Worm (Caenorhabditis elegans): ENCODE results near the gene rcat-1.

rcat-1 gene

ce11 chrIV:299190-299589 lies 44.0 kb upstream of the rcat-1 start:
- TF ChIP-seq nhr-237 (tag; optimal IDR thresholded peaks at IDR 0.05) (no peak), zip-8 (tag; optimal IDR thresholded peaks at IDR 0.05) (no peak), flh-1 (GFP tag; optimal IDR thresholded peaks at IDR 0.05) (no peak)

- TF ChIP-seq mls-2 (tag; optimal IDR thresholded peaks at IDR 0.05) = no peak
- TF ChIP-seq unc-39 (tag; optimal IDR thresholded peaks at IDR 0.05) = no peak
- TF ChIP-seq cnd-1 (tag; optimal IDR thresholded peaks at IDR 0.05) = no peak
- TF ChIP-seq lin-13 (tag; optimal IDR thresholded peaks at IDR 0.05) = no peak
- no peak for TF ChIP-seq nhr-12 (tag; optimal IDR thresholded peaks at IDR 0.05)
- TF ChIP-seq elt-1 (tag; optimal IDR thresholded peaks at IDR 0.05; ENCODE audit: borderline replicate concordance, insufficient read depth) = no peak
- no peak for TF ChIP-seq ces-1 (GFP tag; optimal IDR thresholded peaks at IDR 0.05)
These were observed 43.0 kb upstream of the rcat-1 start, which contains the start of gene pnp-1 for ce11 chrIV:298204-298603. pnp-1 (minus strand) TSS chrIV:298304.

ce11 chrIV:296849-297248 lies 41.6 kb upstream of the rcat-1 start:
- TF ChIP-seq unc-120 (tag; optimal IDR thresholded peaks at IDR 0.05; ENCODE audit: poor library complexity, severe bottlenecking) = no peak
- no peak for TF ChIP-seq mep-1 (tag; optimal IDR thresholded peaks at IDR 0.05)
- TF ChIP-seq ztf-11 (tag; optimal IDR thresholded peaks at IDR 0.05) = no peak
- no peak for TF ChIP-seq elt-1 (tag; optimal IDR thresholded peaks at IDR 0.05; ENCODE audit: borderline replicate concordance, insufficient read depth)
- no peak for TF ChIP-seq hlh-1 (tag; optimal IDR thresholded peaks at IDR 0.05)
- TF ChIP-seq pha-4 (tag; optimal IDR thresholded peaks at IDR 0.05) = no peak
- TF ChIP-seq ceh-43 (GFP tag; optimal IDR thresholded peaks at IDR 0.05) = no peak
- no peak for TF ChIP-seq lsy-2 (tag; optimal IDR thresholded peaks at IDR 0.05)
- no peak for TF ChIP-seq zip-8 (tag; optimal IDR thresholded peaks at IDR 0.05)
- TF ChIP-seq mab-5 (tag; optimal IDR thresholded peaks at IDR 0.05) = no peak
- no peak for TF ChIP-seq M03D4.4 (tag; optimal IDR thresholded peaks at IDR 0.05)
- TF ChIP-seq unc-39 (tag; optimal IDR thresholded peaks at IDR 0.05) = no peak
- TF ChIP-seq blmp-1 (tag; optimal IDR thresholded peaks at IDR 0.05) = no peak
- no peak for TF ChIP-seq bed-3 (GFP tag; optimal IDR thresholded peaks at IDR 0.05)
- TF ChIP-seq nhr-28 (tag; optimal IDR thresholded peaks at IDR 0.05) = no peak
- TF ChIP-seq flh-1 (GFP tag; optimal IDR thresholded peaks at IDR 0.05) = no peak
- no peak for TF ChIP-seq lin-13 (tag; optimal IDR thresholded peaks at IDR 0.05)

- no peak for TF ChIP-seq mls-2 (tag; optimal IDR thresholded peaks at IDR 0.05)
- no peak for TF ChIP-seq blmp-1 (tag; optimal IDR thresholded peaks at IDR 0.05)
- TF ChIP-seq bed-3 (GFP tag; optimal IDR thresholded peaks at IDR 0.05) = no peak
- TF ChIP-seq ham-2 (GFP tag; optimal IDR thresholded peaks at IDR 0.05) = no peak
- no peak for TF ChIP-seq elt-1 (tag; optimal IDR thresholded peaks at IDR 0.05; ENCODE audit: borderline replicate concordance, insufficient read depth)
- TF ChIP-seq pha-4 (tag; optimal IDR thresholded peaks at IDR 0.05) = no peak
- TF ChIP-seq sptf-1 (tag; optimal IDR thresholded peaks at IDR 0.05) = no peak
- TF ChIP-seq ztf-11 (tag; optimal IDR thresholded peaks at IDR 0.05) = no peak
These were observed 40.5 kb upstream of the rcat-1 start for ce11 chrIV:295734-296201.

- TF ChIP-seq pha-4 (tag; optimal IDR thresholded peaks at IDR 0.05) (no peak), lsy-2 (tag; optimal IDR thresholded peaks at IDR 0.05) (no peak), elt-3 (tag; optimal IDR thresholded peaks at IDR 0.05) (no peak), unc-62 (GFP tag; optimal IDR thresholded peaks at IDR 0.05) (no peak), cnd-1 (tag; optimal IDR thresholded peaks at IDR 0.05) (no peak), flh-1 (GFP tag; optimal IDR thresholded peaks at IDR 0.05) (no peak), lin-32 (GFP tag; optimal IDR thresholded peaks at IDR 0.05) (no peak), sptf-1 (tag; optimal IDR thresholded peaks at IDR 0.05) (no peak), nhr-12 (tag; optimal IDR thresholded peaks at IDR 0.05) (no peak), ham-2 (GFP tag; optimal IDR thresholded peaks at IDR 0.05) (no peak), unc-120 (tag; optimal IDR thresholded peaks at IDR 0.05; ENCODE audit: poor library complexity, severe bottlenecking) (no peak), nhr-237 (tag; optimal IDR thresholded peaks at IDR 0.05) (no peak), ceh-43 (GFP tag; optimal IDR thresholded peaks at IDR 0.05) (no peak), nhr-28 (tag; optimal IDR thresholded peaks at IDR 0.05) (no peak), ceh-83 (GFP tag; optimal IDR thresholded peaks at IDR 0.05) (no peak), ces-1 (GFP tag; optimal IDR thresholded peaks at IDR 0.05) (no peak), ztf-11 (tag; optimal IDR thresholded peaks at IDR 0.05) (no peak), sem-2 (GFP tag; optimal IDR thresholded peaks at IDR 0.05) (no peak)
These were observed 39.5 kb upstream of the rcat-1 start for ce11 chrIV:294737-295136.
